Fruit fly (Drosophila melanogaster) whole organism, embryonic: ENCODE data around the gene CG18586.

Experiments used
- B-H2 ChIP-seq: fragments of 200-800 bp; sonication (Bioruptor generic); optimal IDR thresholded peaks from 2 replicates; lab custom pipeline; 2018; ENCODE audit warnings: missing biosample characterization, mild to moderate bottlenecking, missing genetic modification characterization
- BEAF-32 ChIP-seq: fragments of 200-800 bp; sonication (Bioruptor generic); optimal IDR thresholded peaks from 3 replicates; lab custom pipeline; 2017; ENCODE audit warnings: missing biosample characterization, missing genetic modification characterization, mild to moderate bottlenecking, moderate library complexity, missing genetic modification reagents
- Bgb ChIP-seq: fragments of 200-800 bp; sonication (Bioruptor generic); IDR thresholded peaks from 2 replicates; pipeline ENCODE4 v1.3.6; 2022; ENCODE audit warnings: missing biosample characterization, missing genetic modification characterization; ENCODE audit not compliant: partially characterized antibody
- CG10959 ChIP-seq: fragments of 200-800 bp; sonication (Bioruptor generic); IDR thresholded peaks from 2 replicates; pipeline ENCODE4 v1.3.6; 2022; ENCODE audit warnings: missing biosample characterization, missing genetic modification characterization
- CG11456 ChIP-seq: fragments of 200-800 bp; sonication (Bioruptor generic); IDR thresholded peaks from 3 replicates; pipeline ENCODE4 v1.3.6; 2022; ENCODE audit warnings: missing biosample characterization, missing genetic modification characterization
- CG12104 ChIP-seq: fragments of 200-800 bp; sonication (Bioruptor generic); optimal IDR thresholded peaks from 3 replicates; lab custom pipeline; 2016; ENCODE audit warnings: missing biosample characterization, missing genetic modification characterization
- CG13296 ChIP-seq: fragments of 200-800 bp; sonication (Bioruptor generic); optimal IDR thresholded peaks from 3 replicates; lab custom pipeline; 2018; ENCODE audit warnings: missing biosample characterization, mild to moderate bottlenecking, missing genetic modification characterization
- CG14860 ChIP-seq: fragments of 200-800 bp; sonication (Bioruptor generic); IDR thresholded peaks from 3 replicates; pipeline ENCODE4 v1.3.6; 2022; ENCODE audit warnings: missing biosample characterization, missing genetic modification characterization; ENCODE audit not compliant: partially characterized antibody
- CG14965 ChIP-seq: fragments of 200-800 bp; sonication (Bioruptor generic); optimal IDR thresholded peaks from 2 replicates; lab custom pipeline; 2016; ENCODE audit warnings: missing biosample characterization, missing genetic modification characterization, borderline replicate concordance
- CG1602 ChIP-seq: fragments of 200-800 bp; sonication (Bioruptor generic); optimal IDR thresholded peaks from 3 replicates; lab custom pipeline; 2016; ENCODE audit warnings: missing biosample characterization, missing genetic modification characterization
- CG16779 ChIP-seq: fragments of 200-800 bp; sonication (Bioruptor generic); IDR thresholded peaks from 2 replicates; pipeline ENCODE4 v1.3.6; 2022; ENCODE audit warnings: missing biosample characterization, missing genetic modification characterization
- CG18599 ChIP-seq: fragments of 200-800 bp; sonication (Bioruptor generic); optimal IDR thresholded peaks from 3 replicates; lab custom pipeline; 2017; ENCODE audit warnings: missing biosample characterization, missing genetic modification characterization, mild to moderate bottlenecking, moderate library complexity, missing genetic modification reagents
- CG18619 ChIP-seq: fragments of 200-800 bp; sonication (Bioruptor generic); optimal IDR thresholded peaks from 3 replicates; lab custom pipeline; 2017; ENCODE audit warnings: missing biosample characterization, mild to moderate bottlenecking, missing genetic modification characterization
- CG3163 ChIP-seq: fragments of 200-800 bp; sonication (Bioruptor generic); optimal IDR thresholded peaks from 3 replicates; lab custom pipeline; 2016; ENCODE audit warnings: missing biosample characterization, missing genetic modification characterization
- CG33213 ChIP-seq: fragments of 200-800 bp; sonication (Bioruptor generic); optimal IDR thresholded peaks from 3 replicates; lab custom pipeline; 2016; ENCODE audit warnings: missing biosample characterization, missing genetic modification characterization
- CG33557 ChIP-seq: fragments of 200-800 bp; sonication (Bioruptor generic); optimal IDR thresholded peaks from 2 replicates; lab custom pipeline; 2019; ENCODE audit warnings: missing biosample characterization, mild to moderate bottlenecking, missing genetic modification characterization, moderate library complexity
- CG6813 ChIP-seq: fragments of 200-800 bp; sonication (Bioruptor generic); optimal IDR thresholded peaks from 2 replicates; lab custom pipeline; 2017; ENCODE audit warnings: missing biosample characterization, missing genetic modification characterization, mild to moderate bottlenecking, moderate library complexity, missing genetic modification reagents
- CG9215 ChIP-seq: fragments of 200-800 bp; sonication (Bioruptor generic); IDR thresholded peaks from 2 replicates; pipeline ENCODE4 v1.3.6; 2022; ENCODE audit warnings: missing biosample characterization, missing genetic modification characterization
- CG9609 ChIP-seq: fragments of 200-800 bp; sonication (Bioruptor generic); optimal IDR thresholded peaks from 3 replicates; lab custom pipeline; 2016; ENCODE audit warnings: missing biosample characterization, missing genetic modification characterization
- CG9797 ChIP-seq: fragments of 200-800 bp; sonication (Bioruptor generic); optimal IDR thresholded peaks from 3 replicates; lab custom pipeline; 2018; ENCODE audit warnings: missing biosample characterization, mild to moderate bottlenecking, missing genetic modification characterization
- Dip3 ChIP-seq: fragments of 200-800 bp; sonication (Bioruptor generic); optimal IDR thresholded peaks from 3 replicates; lab custom pipeline; 2016; ENCODE audit warnings: missing biosample characterization, missing genetic modification characterization
- Elba2 ChIP-seq: fragments of 200-800 bp; sonication (Bioruptor generic); optimal IDR thresholded peaks from 3 replicates; lab custom pipeline; 2016; ENCODE audit warnings: missing biosample characterization, missing genetic modification characterization
- Gsc ChIP-seq: fragments of 200-800 bp; sonication (Bioruptor generic); IDR thresholded peaks from 2 replicates; pipeline ENCODE4 v1.3.6; 2022; ENCODE audit warnings: missing biosample characterization, missing genetic modification characterization
- HLH54F ChIP-seq: fragments of 200-800 bp; sonication (Bioruptor generic); optimal IDR thresholded peaks from 3 replicates; lab custom pipeline; 2016; ENCODE audit warnings: missing biosample characterization, missing genetic modification characterization
- Jarid2 ChIP-seq: fragments of 200-800 bp; sonication (Bioruptor generic); optimal IDR thresholded peaks from 3 replicates; lab custom pipeline; 2017; ENCODE audit warnings: mild to moderate bottlenecking, missing biosample characterization, missing genetic modification reagents, missing genetic modification characterization
- Optix ChIP-seq: fragments of 200-800 bp; sonication (Bioruptor generic); IDR thresholded peaks from 3 replicates; pipeline ENCODE4 v1.3.6; 2022; ENCODE audit warnings: missing biosample characterization, missing genetic modification characterization
- Ptx1 ChIP-seq: fragments of 200-800 bp; sonication (Bioruptor generic); IDR thresholded peaks from 2 replicates; pipeline ENCODE4 v1.3.6; 2022; ENCODE audit warnings: missing biosample characterization, missing genetic modification characterization
- Scr ChIP-seq: fragments of 200-800 bp; sonication (Bioruptor generic); IDR thresholded peaks from 2 replicates; pipeline ENCODE4 v1.3.6; 2022; ENCODE audit warnings: missing biosample characterization, missing genetic modification characterization; ENCODE audit not compliant: partially characterized antibody
- Spps ChIP-seq: fragments of 200-800 bp; sonication (Bioruptor generic); optimal IDR thresholded peaks from 2 replicates; lab custom pipeline; 2018; ENCODE audit warnings: missing biosample characterization, mild to moderate bottlenecking, missing genetic modification characterization
- ato ChIP-seq: fragments of 200-800 bp; sonication (Bioruptor generic); IDR thresholded peaks from 2 replicates; pipeline ENCODE4 v1.3.6; 2022; ENCODE audit warnings: missing biosample characterization, missing genetic modification characterization; ENCODE audit not compliant: partially characterized antibody
- bigmax ChIP-seq: fragments of 200-800 bp; sonication (Bioruptor generic); optimal IDR thresholded peaks from 2 replicates; lab custom pipeline; 2018; ENCODE audit warnings: missing biosample characterization, mild to moderate bottlenecking, missing genetic modification characterization
- cad ChIP-seq: fragments of >200 bp; optimal IDR thresholded peaks from 2 replicates; lab custom pipeline; 2017; ENCODE audit warnings: missing biosample characterization, missing genetic modification characterization
- eve ChIP-seq, 2 experiments: fragments of >200 bp; optimal IDR thresholded peaks; 2 replicates each; lab custom pipeline; 2017; ENCODE audit warnings: missing biosample characterization in 2 of 2, missing genetic modification characterization in 2 of 2
- fd3F ChIP-seq: fragments of 200-800 bp; sonication (Bioruptor generic); optimal IDR thresholded peaks from 2 replicates; lab custom pipeline; 2018; ENCODE audit warnings: missing biosample characterization, mild to moderate bottlenecking, missing genetic modification characterization, moderate library complexity
- gsb ChIP-seq: fragments of 200-800 bp; sonication (Bioruptor generic); IDR thresholded peaks from 2 replicates; pipeline ENCODE4 v1.3.6; 2022; ENCODE audit warnings: missing biosample characterization, missing genetic modification characterization
- lab ChIP-seq: fragments of 200-800 bp; sonication (Bioruptor generic); optimal IDR thresholded peaks from 3 replicates; lab custom pipeline; 2017; ENCODE audit warnings: missing biosample characterization, missing genetic modification characterization, mild to moderate bottlenecking, moderate library complexity, missing genetic modification reagents
- lmd ChIP-seq: fragments of 200-800 bp; sonication (Bioruptor generic); IDR thresholded peaks from 2 replicates; pipeline ENCODE4 v1.3.6; 2022; ENCODE audit warnings: missing biosample characterization, missing genetic modification characterization
- mam ChIP-seq: fragments of 200-800 bp; sonication (Bioruptor generic); optimal IDR thresholded peaks from 3 replicates; lab custom pipeline; 2016; ENCODE audit warnings: missing biosample characterization, missing genetic modification characterization
- nmo ChIP-seq: fragments of 200-800 bp; sonication (Bioruptor generic); optimal IDR thresholded peaks from 2 replicates; lab custom pipeline; 2018; ENCODE audit warnings: missing biosample characterization, mild to moderate bottlenecking, missing genetic modification characterization, moderate library complexity
- oc ChIP-seq: fragments of 200-800 bp; sonication (Bioruptor generic); optimal IDR thresholded peaks from 2 replicates; lab custom pipeline; 2018; ENCODE audit warnings: missing biosample characterization, mild to moderate bottlenecking, missing genetic modification characterization, moderate library complexity
- phol ChIP-seq: fragments of 200-800 bp; sonication (Bioruptor generic); optimal IDR thresholded peaks from 3 replicates; lab custom pipeline; 2018; ENCODE audit warnings: missing biosample characterization, mild to moderate bottlenecking, missing genetic modification characterization, moderate library complexity
- sc ChIP-seq, 3 experiments: fragments of >200 bp in 2 of 3; fragments of 200-800 bp in 1 of 3; sonication (Bioruptor generic) in 1 of 3; optimal IDR thresholded peaks; 2 replicates in 2 of 3; 3 replicates in 1 of 3; lab custom pipeline; 2017; ENCODE audit warnings: mild to moderate bottlenecking in 1 of 3, missing biosample characterization in 1 of 3, missing genetic modification characterization in 1 of 3, missing genetic modification reagents in 1 of 3
- slou ChIP-seq: fragments of 200-800 bp; sonication (Bioruptor generic); optimal IDR thresholded peaks from 3 replicates; lab custom pipeline; 2016; ENCODE audit warnings: missing biosample characterization, missing genetic modification characterization
- slp2 ChIP-seq: fragments of 200-800 bp; sonication (Bioruptor generic); optimal IDR thresholded peaks from 2 replicates; lab custom pipeline; 2016; ENCODE audit warnings: missing biosample characterization, missing genetic modification characterization
- so ChIP-seq: fragments of 200-800 bp; sonication (Bioruptor generic); IDR thresholded peaks from 3 replicates; pipeline ENCODE4 v1.3.6; 2022; ENCODE audit warnings: missing biosample characterization, missing genetic modification characterization
- sob ChIP-seq: fragments of 200-800 bp; sonication (Bioruptor generic); IDR thresholded peaks from 2 replicates; pipeline ENCODE4 v1.3.6; 2022; ENCODE audit warnings: missing biosample characterization, missing genetic modification characterization
- ssp ChIP-seq: fragments of 200-800 bp; sonication (Bioruptor generic); IDR thresholded peaks from 2 replicates; pipeline ENCODE4 v1.3.6; 2022; ENCODE audit warnings: missing biosample characterization, missing genetic modification characterization
- vvl ChIP-seq: fragments of 200-800 bp; sonication (Bioruptor generic); IDR thresholded peaks from 2 replicates; pipeline ENCODE4 v1.3.6; 2022; ENCODE audit warnings: missing biosample characterization, missing genetic modification characterization

CG18586 gene

dm6 chr3L:5869614-5870204 is 3.4 kb upstream of the CG18586 start (continued):
- TF ChIP-seq CG33213 (GFP tag; lab: Kevin White, UChicago) (peak; percentile 92), gsb (GFP tag; lab: Robert Waterston, UW) (peak; percentile 58), BEAF-32 (GFP tag; lab: Kevin White, UChicago) (no peak), Ptx1 (GFP tag; lab: Robert Waterston, UW) (peak; percentile 86), bigmax (GFP tag; lab: Kevin White, UChicago) (no peak), CG11456 (peak; percentile 97), CG18599 (GFP tag; lab: Kevin White, UChicago) (peak; percentile 45), CG9609 (GFP tag; lab: Kevin White, UChicago) (peak; percentile 26), Jarid2 (GFP tag; lab: Kevin White, UChicago) (peak; percentile 52), Gsc (GFP tag; lab: Robert Waterston, UW) (no peak), CG10959 (GFP tag; lab: Robert Waterston, UW) (peak; percentile 61; the same call in 1 of the 2 replicates), fd3F (GFP tag; lab: Kevin White, UChicago) (peak; percentile 46), sob (GFP tag; lab: Robert Waterston, UW) (peak; percentile 85), HLH54F (GFP tag; lab: Kevin White, UChicago) (peak; percentile 34), lmd (GFP tag; lab: Robert Waterston, UW) (peak; percentile 77), sc (optimal IDR thresholded peaks at IDR 0.05; lab: Kevin White, UChicago) (no peak), sc (GFP tag; optimal IDR thresholded peaks at IDR 0.05; lab: Kevin White, UChicago) (peak; percentile 11), Dip3 (GFP tag; lab: Kevin White, UChicago) (peak; percentile 50), B-H2 (no peak), Bgb (GFP tag; lab: Robert Waterston, UW) (peak; percentile 64; the same call in 1 of the 2 replicates), CG6813 (GFP tag; lab: Kevin White, UChicago) (no peak), Spps (tag; lab: Kevin White, UChicago) (peak; percentile 57), CG9797 (GFP tag; lab: Kevin White, UChicago) (peak; percentile 18), CG33557 (GFP tag; lab: Kevin White, UChicago) (peak; percentile 35), CG9215 (GFP tag; lab: Robert Waterston, UW) (peak; percentile 55; the same call in 1 of the 2 replicates), slou (peak; percentile 48), CG13296 (GFP tag; lab: Kevin White, UChicago) (no peak), CG16779 (GFP tag; lab: Robert Waterston, UW) (0 out of 2 replicates have a peak, but pooled peaks have one; percentile 52), vvl (GFP tag; lab: Robert Waterston, UW) (peak; percentile 97), lab (peak; percentile 72), CG1602 (GFP tag; lab: Kevin White, UChicago) (peak; percentile 46), Elba2 (GFP tag; lab: Kevin White, UChicago) (peak; percentile 11), CG14860 (no peak), CG14965 (GFP tag; lab: Kevin White, UChicago) (peak; percentile 50), CG18619 (GFP tag; lab: Kevin White, UChicago) (no peak), so (GFP tag; lab: Robert Waterston, UW) (peak; percentile 51; the same call in 1 of the 3 replicates), ato (GFP tag; lab: Robert Waterston, UW) (0 out of 2 replicates have a peak, but pooled peaks have one; percentile 43), ssp (GFP tag; lab: Robert Waterston, UW) (peak; percentile 65), eve (GFP tag; optimal IDR thresholded peaks at IDR 0.05; lab: Kevin White, UChicago) (no peak), slp2 (GFP tag; lab: Kevin White, UChicago) (peak; percentile 51), oc (no peak), CG12104 (GFP tag; lab: Kevin White, UChicago) (peak; percentile 36), Optix (GFP tag; lab: Robert Waterston, UW) (peak; percentile 60; the same call in 2 of the 3 replicates), phol (tag; lab: Kevin White, UChicago) (peak; percentile 68), mam (GFP tag; lab: Kevin White, UChicago) (peak; percentile 84), cad (GFP tag; lab: Kevin White, UChicago) (no peak), Scr (GFP tag; lab: Robert Waterston, UW) (peak; percentile 23; the same call in 1 of the 2 replicates), CG3163 (peak; percentile 37), nmo (GFP tag; lab: Kevin White, UChicago) (peak; percentile 66)
